Worm (Caenorhabditis elegans) whole organism, L3 larva: Measurements from ENCODE around the gene F42F12.11.
A peak's percentile ranks its signal among the peaks of the same experiment; 100 is the strongest.

Experiments used
- R02D3.7 ChIP-seq: fragments of 150-350 bp; optimal IDR thresholded peaks from 2 replicates; lab custom pipeline; 2014; ENCODE audit warnings: missing biosample characterization, missing genetic modification characterization
- ZK546.5 ChIP-seq: sonication (generic microtip); optimal IDR thresholded peaks from 2 replicates; lab custom pipeline; 2017; ENCODE audit warnings: missing biosample characterization, missing genetic modification characterization
- aly-2 ChIP-seq: fragments of 150-350 bp; optimal IDR thresholded peaks from 2 replicates; lab custom pipeline; 2014; ENCODE audit warnings: missing biosample characterization, missing genetic modification characterization
- ama-1 ChIP-seq: fragments of 150-350 bp; optimal IDR thresholded peaks from 2 replicates; lab custom pipeline; 2018
- ceh-16 ChIP-seq: sonication (generic microtip); optimal IDR thresholded peaks from 2 replicates; lab custom pipeline; 2017; ENCODE audit warnings: missing biosample characterization, missing genetic modification characterization
- ceh-28 ChIP-seq: fragments of 150-350 bp; optimal IDR thresholded peaks from 2 replicates; lab custom pipeline; 2014; ENCODE audit warnings: missing biosample characterization, missing genetic modification reagents, missing genetic modification characterization
- ceh-82 ChIP-seq: fragments of 150-350 bp; optimal IDR thresholded peaks from 2 replicates; lab custom pipeline; 2014; ENCODE audit warnings: missing biosample characterization, missing genetic modification characterization
- ceh-9 ChIP-seq: sonication (generic microtip); optimal IDR thresholded peaks from 2 replicates; lab custom pipeline; 2018; ENCODE audit warnings: missing biosample characterization, missing genetic modification characterization
- daf-12 ChIP-seq: fragments of 150-350 bp; optimal IDR thresholded peaks from 2 replicates; lab custom pipeline; 2014; ENCODE audit warnings: missing biosample characterization, missing genetic modification reagents, missing genetic modification characterization
- egl-27 ChIP-seq: sonication (generic microtip); optimal IDR thresholded peaks from 4 replicates; lab custom pipeline; 2017; ENCODE audit warnings: missing biosample characterization, missing genetic modification reagents, missing genetic modification characterization
- egl-5 ChIP-seq: fragments of 150-350 bp; optimal IDR thresholded peaks from 2 replicates; lab custom pipeline; 2017; ENCODE audit warnings: missing biosample characterization, missing genetic modification reagents, missing genetic modification characterization, inconsistent platforms
- elt-1 ChIP-seq: fragments of 150-350 bp; optimal IDR thresholded peaks from 2 replicates; lab custom pipeline; 2014; ENCODE audit warnings: missing biosample characterization, missing genetic modification characterization
- elt-2 ChIP-seq: sonication (generic microtip); optimal IDR thresholded peaks from 2 replicates; lab custom pipeline; 2016; ENCODE audit warnings: missing genetic modification reagents, mild to moderate bottlenecking, missing genetic modification characterization, missing compliant biosample characterization
- elt-3 ChIP-seq, 3 experiments: fragments of 150-350 bp in 1 of 3; sonication (generic microtip) in 2 of 3; optimal IDR thresholded peaks; 2 replicates in 2 of 3; 4 replicates in 1 of 3; lab custom pipeline; 2014 to 2017; ENCODE audit warnings: missing biosample characterization in 3 of 3, missing genetic modification characterization in 3 of 3
- eor-1 ChIP-seq, 2 experiments: fragments of 150-350 bp; optimal IDR thresholded peaks; 2 replicates each; lab custom pipeline; 2014 to 2018; ENCODE audit warnings: missing biosample characterization in 2 of 2, missing genetic modification characterization in 2 of 2
- fkh-10 ChIP-seq: sonication (generic microtip); optimal IDR thresholded peaks from 2 replicates; lab custom pipeline; 2017; ENCODE audit warnings: missing biosample characterization, missing genetic modification reagents, missing genetic modification characterization
- fkh-2 ChIP-seq: fragments of 150-350 bp; optimal IDR thresholded peaks from 2 replicates; lab custom pipeline; 2014; ENCODE audit warnings: missing biosample characterization, missing genetic modification reagents, missing genetic modification characterization
- fos-1 ChIP-seq: fragments of 150-350 bp; optimal IDR thresholded peaks from 2 replicates; lab custom pipeline; 2014; ENCODE audit warnings: missing biosample characterization, missing genetic modification characterization
- jun-1 ChIP-seq: fragments of 150-350 bp; optimal IDR thresholded peaks from 2 replicates; lab custom pipeline; 2014; ENCODE audit warnings: missing biosample characterization, missing genetic modification reagents, missing genetic modification characterization
- lin-15B ChIP-seq: fragments of 150-350 bp; optimal IDR thresholded peaks from 2 replicates; lab custom pipeline; 2014; ENCODE audit warnings: missing biosample characterization, missing genetic modification characterization
- lin-39 ChIP-seq: fragments of 150-350 bp; optimal IDR thresholded peaks from 2 replicates; lab custom pipeline; 2018; ENCODE audit warnings: missing biosample characterization, missing genetic modification reagents, missing genetic modification characterization
- lsy-12 ChIP-seq: sonication (generic microtip); optimal IDR thresholded peaks from 2 replicates; lab custom pipeline; 2016; ENCODE audit warnings: mild to moderate bottlenecking, missing genetic modification characterization, missing compliant biosample characterization
- mdl-1 ChIP-seq: fragments of 150-350 bp; optimal IDR thresholded peaks from 2 replicates; lab custom pipeline; 2014; ENCODE audit warnings: missing biosample characterization, missing genetic modification characterization
- mml-1 ChIP-seq: fragments of 150-350 bp; sonication (generic microtip); optimal IDR thresholded peaks from 3 replicates; lab custom pipeline; 2014; ENCODE audit warnings: missing biosample characterization, missing genetic modification characterization
- nfya-1 ChIP-seq: sonication (generic microtip); optimal IDR thresholded peaks from 2 replicates; lab custom pipeline; 2017; ENCODE audit warnings: missing genetic modification characterization, mild to moderate bottlenecking, missing compliant biosample characterization, antibody characterized with exemption, moderate library complexity; ENCODE audit not compliant: insufficient read depth
- nhr-11 ChIP-seq: fragments of 150-350 bp; optimal IDR thresholded peaks from 2 replicates; lab custom pipeline; 2014; ENCODE audit warnings: missing biosample characterization, missing genetic modification characterization
- nhr-12 ChIP-seq: fragments of 150-350 bp; optimal IDR thresholded peaks from 2 replicates; lab custom pipeline; 2014; ENCODE audit warnings: missing biosample characterization, missing genetic modification characterization
- nhr-23 ChIP-seq: fragments of 150-350 bp; optimal IDR thresholded peaks from 2 replicates; lab custom pipeline; 2014; ENCODE audit warnings: missing biosample characterization, missing genetic modification reagents, missing genetic modification characterization
- nhr-237 ChIP-seq: fragments of 150-350 bp; optimal IDR thresholded peaks from 2 replicates; lab custom pipeline; 2014; ENCODE audit warnings: missing biosample characterization, missing genetic modification characterization
- nhr-25 ChIP-seq: sonication (generic microtip); optimal IDR thresholded peaks from 2 replicates; lab custom pipeline; 2017; ENCODE audit warnings: missing biosample characterization, missing genetic modification characterization
- nhr-43 ChIP-seq: sonication (generic microtip); optimal IDR thresholded peaks from 2 replicates; lab custom pipeline; 2016; ENCODE audit warnings: mild to moderate bottlenecking, missing genetic modification characterization, missing compliant biosample characterization; ENCODE audit not compliant: poor library complexity, severe bottlenecking
- nhr-67 ChIP-seq: fragments of 150-350 bp; optimal IDR thresholded peaks from 2 replicates; lab custom pipeline; 2014; ENCODE audit warnings: missing biosample characterization, missing genetic modification characterization
- nhr-76 ChIP-seq: fragments of 150-350 bp; sonication (generic microtip); optimal IDR thresholded peaks from 5 replicates; lab custom pipeline; 2014; ENCODE audit warnings: missing biosample characterization, missing genetic modification characterization
- nhr-77 ChIP-seq: fragments of 150-350 bp; optimal IDR thresholded peaks from 2 replicates; lab custom pipeline; 2014; ENCODE audit warnings: missing biosample characterization, missing genetic modification characterization
- pha-4 ChIP-seq: fragments of 150-350 bp; optimal IDR thresholded peaks from 2 replicates; lab custom pipeline; 2014; ENCODE audit warnings: missing biosample characterization, missing genetic modification reagents, missing genetic modification characterization
- pqm-1 ChIP-seq: fragments of 150-350 bp; optimal IDR thresholded peaks from 2 replicates; lab custom pipeline; 2017; ENCODE audit warnings: missing biosample characterization, missing genetic modification characterization, inconsistent platforms
- sea-2 ChIP-seq: fragments of 150-350 bp; sonication (generic microtip); optimal IDR thresholded peaks from 4 replicates; lab custom pipeline; 2014; ENCODE audit warnings: missing biosample characterization, missing genetic modification reagents, missing genetic modification characterization
- snpc-4 ChIP-seq: fragments of 150-350 bp; optimal IDR thresholded peaks from 2 replicates; lab custom pipeline; 2014; ENCODE audit warnings: missing biosample characterization, missing genetic modification characterization
- tbx-2 ChIP-seq: sonication (generic microtip); optimal IDR thresholded peaks from 2 replicates; lab custom pipeline; 2016; ENCODE audit warnings: mild to moderate bottlenecking, missing genetic modification characterization, missing compliant biosample characterization
- unc-39 ChIP-seq: sonication (generic microtip); optimal IDR thresholded peaks from 4 replicates; lab custom pipeline; 2017; ENCODE audit warnings: missing biosample characterization, missing genetic modification characterization
- unc-62 ChIP-seq: fragments of 150-350 bp; sonication (generic microtip); optimal IDR thresholded peaks from 4 replicates; lab custom pipeline; 2014; ENCODE audit warnings: missing biosample characterization, missing genetic modification reagents, missing genetic modification characterization
- zag-1 ChIP-seq: fragments of 150-350 bp; optimal IDR thresholded peaks from 2 replicates; lab custom pipeline; 2014; ENCODE audit warnings: missing biosample characterization, missing genetic modification characterization
- ztf-11 ChIP-seq: fragments of 150-350 bp; optimal IDR thresholded peaks from 2 replicates; lab custom pipeline; 2014; ENCODE audit warnings: missing biosample characterization, missing genetic modification characterization
- ztf-4 ChIP-seq: fragments of 150-350 bp; optimal IDR thresholded peaks from 2 replicates; lab custom pipeline; 2014; ENCODE audit warnings: missing biosample characterization, missing genetic modification characterization

Gene F42F12.11

DNA sequence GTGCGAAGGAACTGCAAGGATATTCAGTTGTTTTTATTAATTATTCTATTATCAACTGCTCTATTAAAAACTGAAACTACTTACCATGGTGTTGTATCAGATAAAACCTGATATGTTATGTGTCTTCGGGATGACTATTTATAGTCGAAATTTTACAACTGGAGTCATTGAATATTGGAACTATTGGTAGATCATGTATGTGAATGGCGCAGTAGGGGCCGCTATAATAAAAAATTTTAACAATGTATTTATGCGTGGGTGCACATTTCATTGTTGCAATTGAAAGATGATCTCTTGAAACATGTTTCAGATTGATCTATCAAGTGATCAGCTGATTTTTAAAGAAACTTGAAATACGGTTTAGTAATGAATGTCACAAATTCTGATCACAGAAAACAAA, 12.1 kb downstream of the F42F12.11 start, which contains the start of gene nspc-14:
Gene nspc-14, minus strand, starts transcription at position 101 of the 400 bp plus-strand sequence.
- TF ChIP-seq elt-3 (tag; optimal IDR thresholded peaks at IDR 0.05; lab: Kevin White, UChicago) (no peak), jun-1 (tag; lab: Kevin White, UChicago) (no peak), ceh-82 (tag; lab: Kevin White, UChicago) (no peak), nhr-23 (tag; lab: Kevin White, UChicago) (no peak), nhr-77 (tag; lab: Kevin White, UChicago) (no peak), zag-1 (tag; lab: Kevin White, UChicago) (no peak), nhr-25 (tag; lab: Kevin White, UChicago) (no peak), nhr-76 (tag; lab: Kevin White, UChicago) (no peak), ceh-28 (tag; lab: Kevin White, UChicago) (no peak), lin-15B (tag; lab: Kevin White, UChicago) (no peak), aly-2 (no peak), nhr-67 (tag; lab: Kevin White, UChicago) (no peak)

DNA sequence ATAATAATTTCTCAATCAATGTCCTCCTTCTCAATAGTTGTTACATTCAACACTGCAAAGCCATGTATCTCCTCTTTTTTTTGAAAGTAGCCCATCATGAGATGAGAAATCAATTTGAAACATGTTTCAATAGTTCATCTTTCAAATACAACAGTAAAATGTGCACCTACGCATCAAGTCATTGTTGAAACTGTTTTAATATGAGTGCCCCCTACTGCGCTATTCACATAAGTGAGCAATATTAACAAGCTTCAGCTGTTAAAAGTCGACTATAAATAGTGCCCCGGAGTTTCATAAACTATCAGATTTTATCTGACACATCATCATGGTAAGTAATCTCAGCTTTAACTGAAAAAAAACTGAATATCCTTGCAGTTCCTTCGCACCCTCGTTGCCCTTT, 13.6 kb downstream of the F42F12.11 start, which contains the start of the genes nspc-15 and F19H6.6:
Gene nspc-15, plus strand, starts transcription at position 301 of the 400 bp plus-strand sequence.
Gene F19H6.6, plus strand, starts transcription at position 384 of the 400 bp plus-strand sequence.
- TF ChIP-seq ceh-9 (tag; lab: Kevin White, UChicago) (no peak), R02D3.7 (tag; lab: Kevin White, UChicago) (no peak), nhr-25 (tag; lab: Kevin White, UChicago) (no peak), egl-27 (tag; lab: Kevin White, UChicago) (no peak), nfya-1 (tag; lab: Kevin White, UChicago) (no peak), elt-3 (tag; optimal IDR thresholded peaks at IDR 0.05; lab: Kevin White, UChicago) (no peak), snpc-4 (tag; lab: Kevin White, UChicago) (no peak), elt-1 (tag; lab: Kevin White, UChicago) (no peak), nhr-12 (tag; lab: Kevin White, UChicago) (no peak), ceh-16 (tag; lab: Kevin White, UChicago) (no peak), pqm-1 (no peak), aly-2 (no peak), ZK546.5 (no peak), ztf-4 (tag; lab: Kevin White, UChicago) (no peak), ama-1 (lab: Kevin White, UChicago) (no peak), mdl-1 (tag; lab: Kevin White, UChicago) (no peak), nhr-237 (tag; lab: Kevin White, UChicago) (no peak), ztf-11 (tag; lab: Kevin White, UChicago) (no peak), nhr-77 (tag; lab: Kevin White, UChicago) (no peak)

DNA sequence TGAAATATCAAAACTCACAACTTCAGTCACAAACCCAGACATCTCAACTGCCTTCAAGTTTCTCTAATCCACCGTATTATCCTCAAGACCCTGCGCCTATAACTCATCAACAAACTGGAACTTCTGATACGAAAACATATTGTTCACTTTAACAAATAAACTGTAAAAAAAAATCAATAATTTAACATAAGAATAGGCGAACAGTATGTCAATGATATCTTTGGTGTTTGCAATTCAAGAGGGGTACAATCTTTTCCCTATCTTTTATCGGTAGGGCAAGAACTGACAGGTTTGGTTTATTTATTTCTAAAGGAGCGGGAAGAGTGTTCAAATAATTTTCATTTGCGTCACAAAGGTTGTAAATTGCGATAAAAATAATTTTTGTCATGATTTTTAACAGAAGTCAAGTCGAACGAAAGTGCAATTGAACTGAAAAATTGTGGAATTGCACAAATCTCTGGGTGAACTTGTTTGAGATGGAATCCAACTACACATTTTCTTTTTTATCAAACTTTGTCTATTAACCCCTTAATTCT, 16.2 kb downstream of the F42F12.11 start:
- TF ChIP-seq nhr-237 (tag; lab: Kevin White, UChicago), result peak; percentile 43
- peak; percentile 99 for TF ChIP-seq pha-4
- peak; percentile 25 for TF ChIP-seq nhr-12 (tag; lab: Kevin White, UChicago)
- TF ChIP-seq unc-62, result peak; percentile 89
- TF ChIP-seq fos-1 (tag; lab: Kevin White, UChicago), result peak; percentile 91
- peak; percentile 66 for TF ChIP-seq ceh-16 (tag; lab: Kevin White, UChicago)
- TF ChIP-seq ztf-11 (tag; lab: Kevin White, UChicago), result peak; percentile 53
- TF ChIP-seq ceh-9 (tag; lab: Kevin White, UChicago), result no peak
- TF ChIP-seq aly-2, result peak; percentile 98
- TF ChIP-seq lin-39 (tag; lab: Kevin White, UChicago), result peak; percentile 82
- peak; percentile 86 for TF ChIP-seq mdl-1 (tag; lab: Kevin White, UChicago)
- TF ChIP-seq elt-3 (tag; optimal IDR thresholded peaks at IDR 0.05; lab: Kevin White, UChicago), result peak; percentile 72 to 98 (median 87)
- peak; percentile 94 for TF ChIP-seq snpc-4 (tag; lab: Kevin White, UChicago)
- no peak for TF ChIP-seq ama-1 (lab: Kevin White, UChicago)
- peak; percentile 100 for TF ChIP-seq ceh-28 (tag; lab: Kevin White, UChicago)
- TF ChIP-seq elt-2 (tag; lab: Kevin White, UChicago), result peak; percentile 84
- TF ChIP-seq nhr-11 (tag; lab: Kevin White, UChicago), result peak; percentile 98
- peak; percentile 72 for TF ChIP-seq ZK546.5
- peak in 1 of 2 experiments; percentile 80 for TF ChIP-seq eor-1 (tag; optimal IDR thresholded peaks at IDR 0.05; lab: Kevin White, UChicago)
- peak; percentile 99 for TF ChIP-seq nhr-43 (tag; lab: Kevin White, UChicago)
- peak; percentile 99 for TF ChIP-seq nhr-23 (tag; lab: Kevin White, UChicago)
- peak; percentile 98 for TF ChIP-seq egl-5 (tag; lab: Kevin White, UChicago)
- TF ChIP-seq nhr-77 (tag; lab: Kevin White, UChicago), result peak; percentile 98
- peak; percentile 96 for TF ChIP-seq ceh-82 (tag; lab: Kevin White, UChicago)
- peak; percentile 93 for TF ChIP-seq ztf-4 (tag; lab: Kevin White, UChicago)
- peak; percentile 95 for TF ChIP-seq lsy-12 (tag; lab: Kevin White, UChicago)
- TF ChIP-seq mml-1 (tag; lab: Kevin White, UChicago), result no peak
- peak; percentile 93 for TF ChIP-seq daf-12 (tag; lab: Kevin White, UChicago)
- no peak for TF ChIP-seq unc-39 (tag; lab: Kevin White, UChicago)
- peak; percentile 87 for TF ChIP-seq nhr-25 (tag; lab: Kevin White, UChicago)
- peak; percentile 11 for TF ChIP-seq sea-2 (GFP tag; lab: Kevin White, UChicago)
- peak; percentile 98 for TF ChIP-seq tbx-2
- peak; percentile 86 for TF ChIP-seq nhr-76 (tag; lab: Kevin White, UChicago)
- TF ChIP-seq zag-1 (tag; lab: Kevin White, UChicago), result peak; percentile 88
- peak; percentile 99 for TF ChIP-seq fkh-10 (GFP tag; lab: Kevin White, UChicago)
- TF ChIP-seq nfya-1 (tag; lab: Kevin White, UChicago), result peak; percentile 91
- peak; percentile 75 for TF ChIP-seq elt-1 (tag; lab: Kevin White, UChicago)
- TF ChIP-seq fkh-2 (tag; lab: Kevin White, UChicago), result peak; percentile 56
- peak; percentile 100 for TF ChIP-seq jun-1 (tag; lab: Kevin White, UChicago)
